Fruit fly (Drosophila melanogaster): ENCODE measurements around the gene SAK.
A peak's percentile ranks its signal among the peaks of the same experiment; 100 is the strongest.

Gene SAK

dm6 chr3L:21516716-21517266 is 1.1 kb upstream of the SAK start (continued):
- TF ChIP-seq CG2116 (GFP tag; optimal IDR thresholded peaks at IDR 0.05) (peak; percentile 63), CG2712 (tag; optimal IDR thresholded peaks at IDR 0.05) (peak; percentile 29), dm (GFP tag; optimal IDR thresholded peaks at IDR 0.05) (peak; percentile 43), Atf-2 (GFP tag; optimal IDR thresholded peaks at IDR 0.05) (peak; percentile 13), CG3065 (GFP tag; optimal IDR thresholded peaks at IDR 0.05) (no peak), CG1603 (tag; optimal IDR thresholded peaks at IDR 0.05) (peak; percentile 14), trem (tag; optimal IDR thresholded peaks at IDR 0.05) (peak; percentile 68), CG8290 (GFP tag; optimal IDR thresholded peaks at IDR 0.05) (peak; percentile 13), CG8290 (tag; optimal IDR thresholded peaks at IDR 0.05) (no peak), CG12155 (GFP tag; optimal IDR thresholded peaks at IDR 0.05) (no peak), luna (GFP tag; optimal IDR thresholded peaks at IDR 0.05) (no peak), nmo (GFP tag; optimal IDR thresholded peaks at IDR 0.05) (peak; percentile 57), CG13775 (GFP tag; optimal IDR thresholded peaks at IDR 0.05) (peak; percentile 5), CG10321 (GFP tag; IDR thresholded peaks at IDR 0.05) (no peak), CG12391 (tag; optimal IDR thresholded peaks at IDR 0.05) (peak; percentile 54), onecut (GFP tag; IDR thresholded peaks at IDR 0.05) (no peak), dpn (GFP tag; optimal IDR thresholded peaks at IDR 0.05) (peak in 1 of 2 experiments; percentile 40), ssp (GFP tag; IDR thresholded peaks at IDR 0.05) (no peak), CG1602 (GFP tag; optimal IDR thresholded peaks at IDR 0.05) (no peak), Hmx (GFP tag; optimal IDR thresholded peaks at IDR 0.05) (no peak), Elba2 (GFP tag; optimal IDR thresholded peaks at IDR 0.05) (peak; percentile 26), CG10462 (GFP tag; optimal IDR thresholded peaks at IDR 0.05) (peak; percentile 11), NC2β (GFP tag; optimal IDR thresholded peaks at IDR 0.05) (peak; percentile 57), sens-2 (GFP tag; IDR thresholded peaks at IDR 0.05) (no peak), MESR4 (GFP tag; optimal IDR thresholded peaks at IDR 0.05) (peak; percentile 49), CG12299 (tag; optimal IDR thresholded peaks at IDR 0.05) (peak; percentile 2), pho (GFP tag; optimal IDR thresholded peaks at IDR 0.05) (peak; percentile 6), CG8359 (GFP tag; optimal IDR thresholded peaks at IDR 0.05; ENCODE audit: borderline replicate concordance) (no peak), Sry-δ (GFP tag; optimal IDR thresholded peaks at IDR 0.05) (peak; percentile 39), mam (GFP tag; optimal IDR thresholded peaks at IDR 0.05) (peak; percentile 41), ase (GFP tag; IDR thresholded peaks at IDR 0.05) (no peak), cato (GFP tag; optimal IDR thresholded peaks at IDR 0.05; ENCODE audit: borderline replicate concordance) (peak; percentile 0), Hsf (GFP tag; optimal IDR thresholded peaks at IDR 0.05) (peak; percentile 36), CG9609 (GFP tag; optimal IDR thresholded peaks at IDR 0.05) (peak; percentile 14), CG32532 (GFP tag; IDR thresholded peaks at IDR 0.05) (peak; percentile 25; the same call in 1 of the 2 replicates), Rfx (GFP tag; IDR thresholded peaks at IDR 0.05) (0 out of 2 replicates have a peak, but pooled peaks have one; percentile 7), CG10267 (tag; optimal IDR thresholded peaks at IDR 0.05) (peak; percentile 92), lbe (GFP tag; optimal IDR thresholded peaks at IDR 0.05) (no peak), E2f2 (GFP tag; IDR thresholded peaks at IDR 0.05) (peak; percentile 15; the same call in 1 of the 2 replicates), CG7556 (GFP tag; optimal IDR thresholded peaks at IDR 0.05) (peak; percentile 8), CG3407 (GFP tag; optimal IDR thresholded peaks at IDR 0.05) (no peak), vfl (GFP tag; optimal IDR thresholded peaks at IDR 0.05) (peak; percentile 37), tx (GFP tag; optimal IDR thresholded peaks at IDR 0.05) (no peak), sug (tag; optimal IDR thresholded peaks at IDR 0.05) (peak; percentile 23), caup (GFP tag; optimal IDR thresholded peaks at IDR 0.05; ENCODE audit: severe bottlenecking) (peak; percentile 5), maf-S (GFP tag; optimal IDR thresholded peaks at IDR 0.05) (no peak), MBD-R2 (GFP tag; IDR thresholded peaks at IDR 0.05) (peak; percentile 56; the same call in 1 of the 2 replicates), gem (tag; optimal IDR thresholded peaks at IDR 0.05) (peak; percentile 31), CG30020 (tag; optimal IDR thresholded peaks at IDR 0.05) (peak; percentile 53), CG10431 (GFP tag; optimal IDR thresholded peaks at IDR 0.05) (peak; percentile 85), CoRest (tag; optimal IDR thresholded peaks at IDR 0.05) (peak; percentile 36)

All from whole organism, embryonic.